Worm (Caenorhabditis elegans) whole organism, L1 larva: ENCODE measurements around the gene ZC412.3.
A peak's percentile ranks its signal among the peaks of the same experiment; 100 is the strongest.

ENCODE experiments used
- C34B4.2 ChIP-seq: sonication (generic microtip); optimal IDR thresholded peaks from 2 replicates; lab custom pipeline; 2017; ENCODE audit warnings: mild to moderate bottlenecking, missing genetic modification characterization, missing compliant biosample characterization
- F16B12.6 ChIP-seq: fragments of 150-350 bp; optimal IDR thresholded peaks from 2 replicates; lab custom pipeline; 2014; ENCODE audit warnings: missing biosample characterization, missing genetic modification characterization
- Y116A8C.19 ChIP-seq: sonication (generic microtip); optimal IDR thresholded peaks from 2 replicates; lab custom pipeline; 2016; ENCODE audit warnings: missing compliant biosample characterization, missing genetic modification characterization, borderline replicate concordance
- aha-1 ChIP-seq: fragments of 150-350 bp; optimal IDR thresholded peaks from 2 replicates; lab custom pipeline; 2014; ENCODE audit warnings: missing biosample characterization, missing genetic modification characterization
- alr-1 ChIP-seq: fragments of 200-800 bp; sonication (Bioruptor generic); optimal IDR thresholded peaks from 2 replicates; lab custom pipeline; 2018; ENCODE audit warnings: borderline replicate concordance, mild to moderate bottlenecking, missing genetic modification characterization, missing compliant biosample characterization
- aly-2 ChIP-seq: fragments of 150-350 bp; optimal IDR thresholded peaks from 2 replicates; lab custom pipeline; 2014; ENCODE audit warnings: missing biosample characterization, missing genetic modification characterization
- blmp-1 ChIP-seq: fragments of 150-350 bp; optimal IDR thresholded peaks from 2 replicates; lab custom pipeline; 2014; ENCODE audit warnings: missing biosample characterization, missing genetic modification characterization
- ceh-63 ChIP-seq: fragments of 200-800 bp; sonication (Bioruptor generic); optimal IDR thresholded peaks from 2 replicates; lab custom pipeline; 2018; ENCODE audit warnings: mild to moderate bottlenecking, missing genetic modification characterization, missing compliant biosample characterization
- ceh-82 ChIP-seq, 3 experiments: fragments of 150-350 bp in 1 of 3; sonication (generic microtip) in 2 of 3; optimal IDR thresholded peaks; 2 replicates each; lab custom pipeline; 2014 to 2017; ENCODE audit warnings: missing biosample characterization in 3 of 3, missing genetic modification characterization in 3 of 3
- ceh-88 ChIP-seq: fragments of 200-800 bp; sonication (Bioruptor generic); IDR thresholded peaks from 2 replicates; pipeline ENCODE4 v1.3.6; 2022; ENCODE audit warnings: missing genetic modification characterization, missing compliant biosample characterization
- ceh-90 ChIP-seq: sonication (generic microtip); optimal IDR thresholded peaks from 2 replicates; lab custom pipeline; 2016; ENCODE audit warnings: missing genetic modification characterization, missing compliant biosample characterization
- dpl-1 ChIP-seq, 3 experiments: fragments of 150-350 bp in 2 of 3; sonication (generic microtip) in 1 of 3; optimal IDR thresholded peaks; 2 replicates each; lab custom pipeline; 2014 to 2017; ENCODE audit warnings: missing biosample characterization in 3 of 3, missing genetic modification characterization in 3 of 3, missing genetic modification reagents in 3 of 3
- efl-1 ChIP-seq, 4 experiments: fragments of 150-350 bp; optimal IDR thresholded peaks in 3 of 4; peaks in 1 of 4; 1 replicate in 1 of 4; 2 replicates in 3 of 4; lab custom pipeline; 2014; ENCODE audit warnings: missing biosample characterization in 2 of 4, missing genetic modification characterization in 2 of 4, missing genetic modification reagents in 2 of 4
- efl-3 ChIP-seq: fragments of 200-800 bp; sonication (Bioruptor generic); optimal IDR thresholded peaks from 2 replicates; lab custom pipeline; 2018; ENCODE audit warnings: mild to moderate bottlenecking, missing genetic modification characterization, missing compliant biosample characterization
- elt-2 ChIP-seq: sonication (generic microtip); optimal IDR thresholded peaks from 2 replicates; lab custom pipeline; 2016; ENCODE audit warnings: missing genetic modification characterization, mild to moderate bottlenecking, inconsistent platforms, missing compliant biosample characterization, missing genetic modification reagents
- elt-3 ChIP-seq, 6 experiments: fragments of 150-350 bp in 1 of 6; sonication (generic microtip); optimal IDR thresholded peaks; 2 replicates each; lab custom pipeline; 2017 to 2018; ENCODE audit warnings: missing biosample characterization in 6 of 6, missing genetic modification characterization in 6 of 6, inconsistent platforms in 1 of 6
- hpl-2 ChIP-seq: fragments of 150-350 bp; optimal IDR thresholded peaks from 2 replicates; lab custom pipeline; 2014; ENCODE audit warnings: missing biosample characterization, missing genetic modification reagents, missing genetic modification characterization
- isw-1 ChIP-seq: fragments of 200-800 bp; sonication (Bioruptor generic); IDR thresholded peaks from 2 replicates; pipeline ENCODE4 v1.3.6; 2022; ENCODE audit warnings: missing genetic modification characterization, missing compliant biosample characterization
- jun-1 ChIP-seq: fragments of 150-350 bp; optimal IDR thresholded peaks from 2 replicates; lab custom pipeline; 2014; ENCODE audit warnings: missing biosample characterization, missing genetic modification reagents, missing genetic modification characterization
- lin-13 ChIP-seq: fragments of 150-350 bp; optimal IDR thresholded peaks from 2 replicates; lab custom pipeline; 2014; ENCODE audit warnings: missing biosample characterization, missing genetic modification reagents, missing genetic modification characterization
- lin-15B ChIP-seq: fragments of 150-350 bp; sonication (generic microtip); optimal IDR thresholded peaks from 3 replicates; lab custom pipeline; 2014; ENCODE audit warnings: missing biosample characterization, missing genetic modification characterization
- lin-35 ChIP-seq, 2 experiments: fragments of 150-350 bp; optimal IDR thresholded peaks; 2 replicates each; lab custom pipeline; 2014; ENCODE audit warnings: missing biosample characterization in 2 of 2, missing genetic modification characterization in 2 of 2, missing genetic modification reagents in 2 of 2
- lin-39 ChIP-seq: fragments of 150-350 bp; optimal IDR thresholded peaks from 2 replicates; lab custom pipeline; 2014; ENCODE audit warnings: missing biosample characterization, missing genetic modification reagents, missing genetic modification characterization
- lir-3 ChIP-seq: sonication (generic microtip); optimal IDR thresholded peaks from 2 replicates; lab custom pipeline; 2016; ENCODE audit warnings: mild to moderate bottlenecking, missing genetic modification characterization, moderate library complexity, missing compliant biosample characterization; ENCODE audit not compliant: poor library complexity
- mab-9 ChIP-seq: fragments of 200-800 bp; sonication (Bioruptor generic); IDR thresholded peaks from 2 replicates; pipeline ENCODE4 v1.3.6; 2022; ENCODE audit warnings: missing genetic modification reagents, missing genetic modification characterization, missing compliant biosample characterization
- mdl-1 ChIP-seq, 2 experiments: fragments of 150-350 bp; optimal IDR thresholded peaks; 2 replicates each; lab custom pipeline; 2014 to 2017; ENCODE audit warnings: missing biosample characterization in 2 of 2, missing genetic modification characterization in 2 of 2, inconsistent platforms in 1 of 2
- nhr-11 ChIP-seq: fragments of 150-350 bp; optimal IDR thresholded peaks from 2 replicates; lab custom pipeline; 2014; ENCODE audit warnings: missing biosample characterization, missing genetic modification characterization
- nhr-12 ChIP-seq: sonication (generic microtip); optimal IDR thresholded peaks from 2 replicates; lab custom pipeline; 2017; ENCODE audit warnings: missing biosample characterization, missing genetic modification characterization
- nhr-19 ChIP-seq: fragments of 200-800 bp; sonication (Bioruptor generic); conservative IDR thresholded peaks from 2 replicates; pipeline ENCODE4 v1.3.6; 2022; ENCODE audit warnings: missing genetic modification characterization, missing compliant biosample characterization
- nhr-47 ChIP-seq: sonication (generic microtip); optimal IDR thresholded peaks from 2 replicates; lab custom pipeline; 2016; ENCODE audit warnings: mild to moderate bottlenecking, missing genetic modification characterization, moderate library complexity, missing compliant biosample characterization
- nhr-77 ChIP-seq: fragments of 150-350 bp; optimal IDR thresholded peaks from 2 replicates; lab custom pipeline; 2014; ENCODE audit warnings: missing biosample characterization, missing genetic modification characterization
- nhr-85 ChIP-seq: sonication (generic microtip); peaks from one replicate; lab custom pipeline; 2016; ENCODE audit warnings: missing genetic modification characterization, inconsistent platforms, missing compliant biosample characterization
- nhr-90 ChIP-seq: sonication (generic microtip); optimal IDR thresholded peaks from 2 replicates; lab custom pipeline; 2016; ENCODE audit warnings: mild to moderate bottlenecking, missing genetic modification characterization, missing compliant biosample characterization; ENCODE audit not compliant: poor library complexity
- pag-3 ChIP-seq: sonication (generic microtip); optimal IDR thresholded peaks from 2 replicates; lab custom pipeline; 2017; ENCODE audit warnings: missing genetic modification characterization, mild to moderate bottlenecking, missing compliant biosample characterization, antibody characterized with exemption, borderline replicate concordance; ENCODE audit not compliant: insufficient read depth
- pax-3 ChIP-seq: fragments of 200-800 bp; sonication (Bioruptor generic); optimal IDR thresholded peaks from 2 replicates; lab custom pipeline; 2018; ENCODE audit warnings: mild to moderate bottlenecking, missing genetic modification characterization, moderate library complexity, missing compliant biosample characterization
- rnt-1 ChIP-seq: sonication (generic microtip); optimal IDR thresholded peaks from 2 replicates; lab custom pipeline; 2016; ENCODE audit warnings: mild to moderate bottlenecking, missing genetic modification characterization, moderate library complexity, missing compliant biosample characterization
- snpc-4 ChIP-seq: fragments of 150-350 bp; optimal IDR thresholded peaks from 2 replicates; lab custom pipeline; 2014; ENCODE audit warnings: missing biosample characterization, missing genetic modification characterization
- snu-23 ChIP-seq: sonication (generic microtip); optimal IDR thresholded peaks from 2 replicates; lab custom pipeline; 2016; ENCODE audit warnings: missing genetic modification characterization, missing compliant biosample characterization
- sox-4 ChIP-seq: sonication (generic microtip); optimal IDR thresholded peaks from 2 replicates; lab custom pipeline; 2016; ENCODE audit warnings: missing genetic modification characterization, missing compliant biosample characterization
- sup-37 ChIP-seq: fragments of 200-800 bp; sonication (Bioruptor generic); optimal IDR thresholded peaks from 2 replicates; lab custom pipeline; 2018; ENCODE audit warnings: mild to moderate bottlenecking, missing genetic modification characterization, missing compliant biosample characterization
- tbx-2 ChIP-seq: sonication (generic microtip); optimal IDR thresholded peaks from 2 replicates; lab custom pipeline; 2016; ENCODE audit warnings: missing genetic modification characterization, missing compliant biosample characterization
- tlp-1 ChIP-seq: fragments of 150-350 bp; optimal IDR thresholded peaks from 2 replicates; lab custom pipeline; 2014; ENCODE audit warnings: missing biosample characterization, missing genetic modification characterization
- unc-62 ChIP-seq: fragments of 150-350 bp; optimal IDR thresholded peaks from 2 replicates; lab custom pipeline; 2014; ENCODE audit warnings: missing biosample characterization, missing genetic modification reagents, missing genetic modification characterization
- unc-86 ChIP-seq: sonication (generic microtip); optimal IDR thresholded peaks from 2 replicates; lab custom pipeline; 2016; ENCODE audit warnings: missing genetic modification characterization, missing compliant biosample characterization
- unc-98 ChIP-seq: fragments of 200-800 bp; sonication (Bioruptor generic); IDR thresholded peaks from 2 replicates; pipeline ENCODE4 v1.3.6; 2022; ENCODE audit warnings: missing genetic modification characterization, missing compliant biosample characterization
- xbp-1 ChIP-seq: sonication (generic microtip); optimal IDR thresholded peaks from 2 replicates; lab custom pipeline; 2016; ENCODE audit warnings: missing genetic modification characterization, missing compliant biosample characterization
- ztf-4 ChIP-seq: fragments of 150-350 bp; optimal IDR thresholded peaks from 2 replicates; lab custom pipeline; 2014; ENCODE audit warnings: missing biosample characterization, missing genetic modification characterization

ZC412.3 gene

ce11 chrV:14849628-14850027, 21.7 kb downstream of the ZC412.3 start (continued):
- TF ChIP-seq ceh-90 (tag; lab: Kevin White, UChicago) (no peak), unc-98 (no peak), snpc-4 (tag; lab: Kevin White, UChicago) (peak; percentile 23), tlp-1 (tag; lab: Kevin White, UChicago) (no peak), ztf-4 (tag; lab: Kevin White, UChicago) (no peak), aha-1 (tag; lab: Kevin White, UChicago) (no peak), lin-35 (GFP tag; optimal IDR thresholded peaks at IDR 0.05; lab: Kevin White, UChicago) (peak; percentile 51 to 79), unc-86 (tag; lab: Kevin White, UChicago) (no peak), alr-1 (tag; lab: Kevin White, UChicago) (no peak), blmp-1 (tag; lab: Kevin White, UChicago) (peak; percentile 99), isw-1 (GFP tag; lab: Robert Waterston, UW) (no peak), unc-62 (no peak), tbx-2 (tag; lab: Kevin White, UChicago) (peak; percentile 62), jun-1 (tag; lab: Kevin White, UChicago) (peak; percentile 32), nhr-90 (peak; percentile 57), aly-2 (tag; lab: Kevin White, UChicago) (no peak), elt-2 (tag; lab: Kevin White, UChicago) (peak; percentile 52), ceh-63 (GFP tag; lab: Kevin White, UChicago) (no peak), ceh-82 (tag; optimal IDR thresholded peaks at IDR 0.05; lab: Kevin White, UChicago) (peak in 1 of 3 experiments; percentile 62), nhr-77 (tag; lab: Kevin White, UChicago) (no peak), elt-3 (tag; optimal IDR thresholded peaks at IDR 0.05; lab: Kevin White, UChicago) (peak in 3 of 6 experiments; percentile 1 to 98 (median 83)), pag-3 (peak; percentile 78), C34B4.2 (tag; lab: Kevin White, UChicago) (no peak), xbp-1 (tag; lab: Kevin White, UChicago) (peak; percentile 10), lin-15B (no peak), mab-9 (GFP tag; lab: Robert Waterston, UW) (no peak), lir-3 (tag; lab: Kevin White, UChicago) (peak; percentile 29), nhr-85 (tag; lab: Kevin White, UChicago) (peak; percentile 92), Y116A8C.19 (tag; lab: Kevin White, UChicago) (no peak), pax-3 (tag; lab: Kevin White, UChicago) (no peak)

- TF ChIP-seq unc-86 (tag; lab: Kevin White, UChicago) (no peak), snu-23 (peak; percentile 83), elt-2 (tag; lab: Kevin White, UChicago) (peak; percentile 51), rnt-1 (peak; percentile 91), dpl-1 (GFP tag; optimal IDR thresholded peaks at IDR 0.05; lab: Kevin White, UChicago) (peak in 2 of 3 experiments; percentile 9 to 46), sup-37 (no peak), nhr-47 (tag; lab: Kevin White, UChicago) (peak; percentile 65), efl-1 (optimal IDR thresholded peaks at IDR 0.05; lab: Kevin White, UChicago) (peak; percentile 36 to 42), efl-1 (GFP tag; optimal IDR thresholded peaks at IDR 0.05 in 1 of 2; lab: Kevin White, UChicago) (peak; percentile 14 to 94), lin-13 (GFP tag; lab: Kevin White, UChicago) (no peak), nhr-19 (GFP tag; lab: Robert Waterston, UW) (peak; percentile 78), ceh-63 (GFP tag; lab: Kevin White, UChicago) (no peak), lin-39 (tag; lab: Kevin White, UChicago) (peak; percentile 57), ceh-88 (GFP tag; lab: Robert Waterston, UW) (no peak), efl-3 (GFP tag; lab: Kevin White, UChicago) (no peak), nhr-12 (tag; lab: Kevin White, UChicago) (no peak), tbx-2 (tag; lab: Kevin White, UChicago) (peak; percentile 61), sox-4 (tag; lab: Kevin White, UChicago) (no peak), ztf-4 (tag; lab: Kevin White, UChicago) (peak; percentile 38), F16B12.6 (tag; lab: Kevin White, UChicago) (no peak), xbp-1 (tag; lab: Kevin White, UChicago) (peak; percentile 71), mdl-1 (tag; optimal IDR thresholded peaks at IDR 0.05; lab: Kevin White, UChicago) (peak in 1 of 2 experiments; percentile 97), blmp-1 (tag; lab: Kevin White, UChicago) (peak; percentile 53), nhr-85 (tag; lab: Kevin White, UChicago) (peak; percentile 97), nhr-11 (tag; lab: Kevin White, UChicago) (peak; percentile 43), nhr-77 (tag; lab: Kevin White, UChicago) (no peak), Y116A8C.19 (tag; lab: Kevin White, UChicago) (no peak), snpc-4 (tag; lab: Kevin White, UChicago) (peak; percentile 8), pax-3 (tag; lab: Kevin White, UChicago) (peak; percentile 14), hpl-2 (no peak)
Measured at ce11 chrV:14848510-14849206, 22.7 kb downstream of the ZC412.3 start.
